Worm (Caenorhabditis elegans): ENCODE data around the gene M02D8.7.

DNA sequence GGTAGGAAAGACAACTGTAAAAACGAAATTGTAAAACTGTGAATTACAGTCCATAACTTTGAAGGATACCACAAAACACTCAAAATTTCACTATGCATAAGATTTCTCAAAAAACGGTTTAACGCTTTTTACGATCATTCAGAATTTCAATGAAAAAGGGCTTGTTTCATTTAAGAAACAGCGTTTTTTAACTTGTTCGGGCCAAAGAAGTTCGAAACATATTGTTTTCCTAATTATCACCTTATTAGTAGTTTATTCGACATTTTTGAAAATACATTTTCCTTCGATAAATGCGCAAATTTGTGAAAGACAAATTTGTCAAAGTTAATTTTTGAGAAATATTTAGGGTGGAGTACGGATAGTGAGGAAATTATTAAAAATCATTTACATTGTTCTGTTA, 38.0 kb downstream of the M02D8.7 start:
- TF ChIP-seq ceh-30 (tag; optimal IDR thresholded peaks at IDR 0.05) (no peak), nfya-1 (tag; optimal IDR thresholded peaks at IDR 0.05) (no peak), fkh-10 (GFP tag; optimal IDR thresholded peaks at IDR 0.05) (no peak)

All from whole organism, late embryonic.